Worm (Caenorhabditis elegans): ENCODE measurements around the gene clc-31.

Gene clc-31

ce11 chrII:332419-332818, 7.9 kb upstream of the clc-31 start, which contains the start of gene cbn-1:
Gene cbn-1 (minus strand): TSS chrII:332519.
- TF ChIP-seq elt-3 (tag; optimal IDR thresholded peaks at IDR 0.05) (no peak), jun-1 (tag; optimal IDR thresholded peaks at IDR 0.05) (no peak), pqm-1 (tag; optimal IDR thresholded peaks at IDR 0.05) (no peak), nhr-237 (tag; optimal IDR thresholded peaks at IDR 0.05) (no peak), ceh-88 (GFP tag; IDR thresholded peaks at IDR 0.05) (no peak), unc-62 (GFP tag; optimal IDR thresholded peaks at IDR 0.05) (no peak), nhr-47 (tag; optimal IDR thresholded peaks at IDR 0.05) (no peak), nhr-77 (tag; optimal IDR thresholded peaks at IDR 0.05) (no peak), ceh-8 (GFP tag; optimal IDR thresholded peaks at IDR 0.05) (no peak), nhr-84 (tag; optimal IDR thresholded peaks at IDR 0.05) (no peak)

DNA sequence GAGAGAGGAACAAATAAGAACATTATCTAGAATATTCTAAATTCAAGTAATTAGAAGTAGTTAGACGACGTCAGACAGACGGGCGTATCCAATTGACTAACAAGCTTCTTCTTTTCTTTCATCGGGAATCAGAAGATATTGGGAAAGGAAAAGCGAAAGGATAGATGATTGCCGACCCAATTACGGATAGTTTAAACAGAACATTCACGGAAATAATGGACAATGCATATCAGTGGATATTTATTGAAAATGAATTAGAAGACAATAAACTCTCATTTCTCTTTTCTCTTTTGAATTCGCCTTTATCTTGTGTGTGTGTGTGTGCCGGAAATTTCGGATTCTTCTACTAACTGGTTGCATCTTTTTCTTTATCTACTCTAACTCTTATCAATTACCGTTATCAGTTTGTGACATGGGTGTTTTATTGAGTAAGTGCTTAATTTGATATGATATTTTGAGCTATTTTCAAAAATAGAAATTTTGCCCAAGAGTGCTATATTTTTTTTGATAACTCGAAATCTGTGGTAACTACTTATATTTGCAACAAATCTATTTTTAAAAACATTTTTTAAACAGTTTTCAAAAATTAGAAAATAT, 6.4 kb upstream of the clc-31 start:
- TF ChIP-seq efl-1 (optimal IDR thresholded peaks at IDR 0.05), result no peak
- no peak for TF ChIP-seq efl-1 (GFP tag; optimal IDR thresholded peaks at IDR 0.05 in 1 of 2)
- no peak for TF ChIP-seq nhr-20 (tag; optimal IDR thresholded peaks at IDR 0.05)
- no peak for TF ChIP-seq ztf-11 (tag; optimal IDR thresholded peaks at IDR 0.05)
- no peak for TF ChIP-seq fkh-8 (tag; optimal IDR thresholded peaks at IDR 0.05)
- peak; percentile 38 for TF ChIP-seq pqm-1 (tag; optimal IDR thresholded peaks at IDR 0.05)
- TF ChIP-seq blmp-1 (tag; optimal IDR thresholded peaks at IDR 0.05), result peak; percentile 97
- peak; percentile 52 for TF ChIP-seq elt-2 (tag; optimal IDR thresholded peaks at IDR 0.05)
- no peak for TF ChIP-seq ceh-8 (GFP tag; optimal IDR thresholded peaks at IDR 0.05)
- no peak for TF ChIP-seq lin-14 (GFP tag; optimal IDR thresholded peaks at IDR 0.05)
- TF ChIP-seq fkh-4 (tag; optimal IDR thresholded peaks at IDR 0.05; ENCODE audit: borderline replicate concordance), result no peak
- no peak for TF ChIP-seq pag-3 (tag; optimal IDR thresholded peaks at IDR 0.05; ENCODE audit: borderline replicate concordance, insufficient read depth)
- TF ChIP-seq snpc-4 (tag; optimal IDR thresholded peaks at IDR 0.05), result no peak
- no peak for TF ChIP-seq mef-2 (tag; optimal IDR thresholded peaks at IDR 0.05)
- TF ChIP-seq C04F5.9 (tag; optimal IDR thresholded peaks at IDR 0.05), result no peak
- TF ChIP-seq lsy-2 (tag; optimal IDR thresholded peaks at IDR 0.05), result no peak
- peak in 4 of 6 experiments; percentile 25 to 65 (median 51) for TF ChIP-seq elt-3 (tag; optimal IDR thresholded peaks at IDR 0.05)
- no peak for TF ChIP-seq C34B4.2 (tag; optimal IDR thresholded peaks at IDR 0.05)
- TF ChIP-seq ceh-88 (GFP tag; IDR thresholded peaks at IDR 0.05), result no peak
- no peak for TF ChIP-seq lin-35 (GFP tag; optimal IDR thresholded peaks at IDR 0.05)
- TF ChIP-seq xbp-1 (tag; optimal IDR thresholded peaks at IDR 0.05), result no peak
- no peak for TF ChIP-seq mdl-1 (tag; optimal IDR thresholded peaks at IDR 0.05)

DNA sequence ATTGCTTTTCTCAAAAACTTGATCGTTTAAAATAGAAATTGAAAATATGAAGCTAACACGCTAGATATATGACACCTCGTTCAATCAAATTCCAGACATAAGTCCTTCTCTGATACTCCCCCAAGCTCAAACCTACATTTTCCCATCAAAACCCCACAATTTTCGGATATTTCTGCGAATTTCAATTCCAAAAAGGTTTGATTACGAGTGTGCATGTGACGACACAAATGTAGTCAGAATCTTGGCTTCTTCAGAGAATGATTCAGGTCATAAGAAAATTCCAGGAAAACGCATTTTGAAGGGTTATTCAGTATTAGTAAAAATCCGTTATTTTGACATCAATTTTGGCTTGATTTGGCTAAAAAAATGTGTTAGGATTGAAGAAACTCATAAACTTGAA, 5.5 kb upstream of the clc-31 start:
- no peak for TF ChIP-seq ztf-11 (tag; optimal IDR thresholded peaks at IDR 0.05)
- TF ChIP-seq nhr-11 (tag; optimal IDR thresholded peaks at IDR 0.05), result peak; percentile 48
- no peak for TF ChIP-seq rnt-1 (tag; optimal IDR thresholded peaks at IDR 0.05)
- no peak for TF ChIP-seq lin-39 (tag; optimal IDR thresholded peaks at IDR 0.05)
- TF ChIP-seq lin-35 (GFP tag; optimal IDR thresholded peaks at IDR 0.05), result no peak
- no peak for TF ChIP-seq C16A3.4 (tag; optimal IDR thresholded peaks at IDR 0.05)
- peak; percentile 13 for TF ChIP-seq nhr-47 (tag; optimal IDR thresholded peaks at IDR 0.05)
- no peak for TF ChIP-seq ets-5 (GFP tag; IDR thresholded peaks at IDR 0.05)
- TF ChIP-seq nhr-19 (GFP tag; conservative IDR thresholded peaks at IDR 0.05), result no peak
- no peak for TF ChIP-seq efl-1 (optimal IDR thresholded peaks at IDR 0.05)
- no peak for TF ChIP-seq efl-1 (GFP tag; optimal IDR thresholded peaks at IDR 0.05 in 1 of 2)
- no peak for TF ChIP-seq unc-86 (tag; optimal IDR thresholded peaks at IDR 0.05)
- no peak for TF ChIP-seq jun-1 (tag; optimal IDR thresholded peaks at IDR 0.05)
- no peak for TF ChIP-seq ceh-88 (GFP tag; IDR thresholded peaks at IDR 0.05)
- TF ChIP-seq nhr-90 (tag; optimal IDR thresholded peaks at IDR 0.05; ENCODE audit: poor library complexity), result no peak
- TF ChIP-seq mab-9 (GFP tag; IDR thresholded peaks at IDR 0.05), result no peak
- no peak for TF ChIP-seq mep-1 (tag; optimal IDR thresholded peaks at IDR 0.05)
- peak; percentile 79 for TF ChIP-seq fkh-8 (tag; optimal IDR thresholded peaks at IDR 0.05)
- TF ChIP-seq ceh-8 (GFP tag; optimal IDR thresholded peaks at IDR 0.05), result no peak
- no peak for TF ChIP-seq unc-30 (tag; optimal IDR thresholded peaks at IDR 0.05)
- no peak for TF ChIP-seq lsy-2 (tag; optimal IDR thresholded peaks at IDR 0.05)
- no peak for TF ChIP-seq fkh-4 (tag; optimal IDR thresholded peaks at IDR 0.05; ENCODE audit: borderline replicate concordance)
- TF ChIP-seq zip-4 (GFP tag; optimal IDR thresholded peaks at IDR 0.05), result no peak
- no peak for TF ChIP-seq ces-1 (GFP tag; optimal IDR thresholded peaks at IDR 0.05)
- peak; percentile 75 for TF ChIP-seq pax-3 (tag; optimal IDR thresholded peaks at IDR 0.05)
- TF ChIP-seq aly-2 (tag; optimal IDR thresholded peaks at IDR 0.05), result no peak

Measured in whole organism, L1 larva.